Worm (Caenorhabditis elegans): ENCODE results near the gene sqv-3.

Gene sqv-3

DNA sequence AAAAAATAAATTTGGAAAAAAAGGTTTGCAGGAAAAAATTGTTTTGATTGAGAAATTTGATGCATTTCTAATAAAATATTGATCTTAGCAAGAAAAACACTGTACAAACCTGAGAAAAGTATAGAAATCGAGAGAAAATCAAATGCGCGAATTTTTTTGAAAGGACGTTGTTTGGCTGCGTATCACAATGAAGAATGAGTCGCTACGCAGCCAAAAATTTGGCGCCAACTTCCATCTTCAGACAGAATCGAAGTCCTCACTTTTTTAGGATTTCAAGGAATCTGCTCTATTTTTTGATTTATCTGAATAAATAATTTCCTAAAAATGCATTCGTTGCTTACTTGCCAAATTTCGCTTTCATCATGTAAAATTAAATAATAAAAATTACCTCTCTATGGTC, 33.5 kb downstream of the sqv-3 start:
- TF ChIP-seq nhr-20 (tag; optimal IDR thresholded peaks at IDR 0.05) (no peak), efl-1 (optimal IDR thresholded peaks at IDR 0.05) (peak in 1 of 2 experiments; percentile 52), efl-1 (GFP tag; optimal IDR thresholded peaks at IDR 0.05 in 1 of 2) (peak in 1 of 2 experiments; percentile 47)

ce11 chrIII:9745333-9745897, 34.7 kb downstream of the sqv-3 start:
- peak; percentile 20 for TF ChIP-seq lin-14 (GFP tag; optimal IDR thresholded peaks at IDR 0.05)
- peak; percentile 32 for TF ChIP-seq rnt-1 (tag; optimal IDR thresholded peaks at IDR 0.05)
- TF ChIP-seq lsy-2 (tag; optimal IDR thresholded peaks at IDR 0.05): no peak
- no peak for TF ChIP-seq efl-1 (optimal IDR thresholded peaks at IDR 0.05)
- peak in 1 of 2 experiments; percentile 80 for TF ChIP-seq efl-1 (GFP tag; optimal IDR thresholded peaks at IDR 0.05 in 1 of 2)

- TF ChIP-seq sup-37 (GFP tag; optimal IDR thresholded peaks at IDR 0.05) (no peak), nhr-84 (tag; optimal IDR thresholded peaks at IDR 0.05) (no peak), F16B12.6 (tag; optimal IDR thresholded peaks at IDR 0.05) (no peak), nhr-12 (tag; optimal IDR thresholded peaks at IDR 0.05) (no peak), egl-13 (tag; optimal IDR thresholded peaks at IDR 0.05) (no peak), efl-1 (optimal IDR thresholded peaks at IDR 0.05) (peak in 1 of 2 experiments; percentile 6), efl-1 (GFP tag; optimal IDR thresholded peaks at IDR 0.05 in 1 of 2) (no peak), ceh-8 (GFP tag; optimal IDR thresholded peaks at IDR 0.05) (no peak), ets-5 (GFP tag; IDR thresholded peaks at IDR 0.05) (no peak), unc-130 (tag; optimal IDR thresholded peaks at IDR 0.05) (peak; percentile 9), swsn-7 (tag; optimal IDR thresholded peaks at IDR 0.05) (no peak), dsc-1 (tag; optimal IDR thresholded peaks at IDR 0.05) (no peak), zip-4 (GFP tag; optimal IDR thresholded peaks at IDR 0.05) (no peak), Y116A8C.19 (tag; optimal IDR thresholded peaks at IDR 0.05; ENCODE audit: borderline replicate concordance) (no peak), ceh-90 (tag; optimal IDR thresholded peaks at IDR 0.05) (no peak), blmp-1 (tag; optimal IDR thresholded peaks at IDR 0.05) (no peak), tbx-2 (tag; optimal IDR thresholded peaks at IDR 0.05) (no peak), zag-1 (tag; optimal IDR thresholded peaks at IDR 0.05) (no peak), nhr-20 (tag; optimal IDR thresholded peaks at IDR 0.05) (peak; percentile 33), nhr-71 (tag; optimal IDR thresholded peaks at IDR 0.05) (peak; percentile 64), mef-2 (tag; optimal IDR thresholded peaks at IDR 0.05) (no peak), nhr-28 (tag; optimal IDR thresholded peaks at IDR 0.05) (no peak), mdl-1 (tag; optimal IDR thresholded peaks at IDR 0.05) (no peak), lin-15B (tag; optimal IDR thresholded peaks at IDR 0.05) (no peak), grh-1 (GFP tag; IDR thresholded peaks at IDR 0.05) (no peak), hlh-4 (tag; optimal IDR thresholded peaks at IDR 0.05) (no peak), ztf-11 (tag; optimal IDR thresholded peaks at IDR 0.05) (no peak), lin-13 (GFP tag; optimal IDR thresholded peaks at IDR 0.05) (no peak), aly-2 (tag; optimal IDR thresholded peaks at IDR 0.05) (no peak), nhr-85 (tag) (no peak), fkh-8 (tag; optimal IDR thresholded peaks at IDR 0.05) (no peak), C04F5.9 (tag; optimal IDR thresholded peaks at IDR 0.05) (no peak), elt-3 (tag; optimal IDR thresholded peaks at IDR 0.05) (no peak), xbp-1 (tag; optimal IDR thresholded peaks at IDR 0.05) (no peak), nhr-76 (tag; optimal IDR thresholded peaks at IDR 0.05) (no peak), efl-3 (GFP tag; optimal IDR thresholded peaks at IDR 0.05) (no peak), pax-3 (tag; optimal IDR thresholded peaks at IDR 0.05) (no peak), ztf-4 (tag; optimal IDR thresholded peaks at IDR 0.05) (no peak), fkh-4 (tag; optimal IDR thresholded peaks at IDR 0.05; ENCODE audit: borderline replicate concordance) (no peak), mab-9 (GFP tag; IDR thresholded peaks at IDR 0.05) (no peak), elt-2 (tag; optimal IDR thresholded peaks at IDR 0.05) (no peak), ceh-82 (tag; optimal IDR thresholded peaks at IDR 0.05) (no peak), C34B4.2 (tag; optimal IDR thresholded peaks at IDR 0.05) (no peak), lir-3 (tag; optimal IDR thresholded peaks at IDR 0.05; ENCODE audit: poor library complexity) (no peak), sptf-1 (tag; optimal IDR thresholded peaks at IDR 0.05) (no peak), unc-62 (GFP tag; optimal IDR thresholded peaks at IDR 0.05) (no peak)
Measured at ce11 chrIII:9744525-9744924, 35.6 kb downstream of the sqv-3 start.

All from whole organism, L1 larva.